Fruit fly (Drosophila melanogaster): ENCODE data around the gene Dip-C.

Gene Dip-C

dm6 chr3R:12408160-12408559, 5.4 kb downstream of the Dip-C start, which contains the start of gene CG5196 (continued):
- TF ChIP-seq bigmax (GFP tag; optimal IDR thresholded peaks at IDR 0.05), result peak; percentile 47
- peak; percentile 4 for TF ChIP-seq Max (GFP tag; optimal IDR thresholded peaks at IDR 0.05)
- TF ChIP-seq psq (GFP tag; optimal IDR thresholded peaks at IDR 0.05), result no peak
- no peak for TF ChIP-seq CG10543 (GFP tag; optimal IDR thresholded peaks at IDR 0.05)
- peak; percentile 32 for TF ChIP-seq gro (GFP tag; optimal IDR thresholded peaks at IDR 0.05)
- no peak for TF ChIP-seq cas (GFP tag; IDR thresholded peaks at IDR 0.05)
- no peak for TF ChIP-seq CG16863 (GFP tag; optimal IDR thresholded peaks at IDR 0.05)
- TF ChIP-seq CG8944 (GFP tag; optimal IDR thresholded peaks at IDR 0.05), result no peak
- no peak for TF ChIP-seq CG4424 (GFP tag; optimal IDR thresholded peaks at IDR 0.05)
- TF ChIP-seq CG6175 (GFP tag; IDR thresholded peaks at IDR 0.05), result no peak
- 0 out of 2 replicates have a peak, but pooled peaks have one; percentile 12 for TF ChIP-seq Xrp1 (GFP tag; IDR thresholded peaks at IDR 0.05)
- no peak for TF ChIP-seq ap (GFP tag; IDR thresholded peaks at IDR 0.05)
- TF ChIP-seq CG13123 (GFP tag; optimal IDR thresholded peaks at IDR 0.05), result no peak
- TF ChIP-seq vnd (GFP tag; IDR thresholded peaks at IDR 0.05; ENCODE audit: partially characterized antibody), result peak; percentile 61; the same call in 2 of the 3 replicates
- no peak for TF ChIP-seq CG13775 (GFP tag; optimal IDR thresholded peaks at IDR 0.05)
- TF ChIP-seq CG13624 (GFP tag; optimal IDR thresholded peaks at IDR 0.05), result no peak
- no peak; the same call in 1 of the 2 replicates for TF ChIP-seq CG14014 (GFP tag; IDR thresholded peaks at IDR 0.05)
- TF ChIP-seq Dp (GFP tag; optimal IDR thresholded peaks at IDR 0.05), result peak; percentile 80
- TF ChIP-seq repo (GFP tag; optimal IDR thresholded peaks at IDR 0.05), result peak; percentile 9
- no peak for TF ChIP-seq ERR (GFP tag; optimal IDR thresholded peaks at IDR 0.05)
- TF ChIP-seq twi (tag; optimal IDR thresholded peaks at IDR 0.05), result no peak
- TF ChIP-seq nom (GFP tag; optimal IDR thresholded peaks at IDR 0.05), result peak; percentile 45
- no peak for TF ChIP-seq CG17328 (GFP tag; IDR thresholded peaks at IDR 0.05)
- TF ChIP-seq dysf (GFP tag; IDR thresholded peaks at IDR 0.05), result no peak
- no peak for TF ChIP-seq CG17359 (tag; optimal IDR thresholded peaks at IDR 0.05)
- no peak; the same call in 2 of the 3 replicates for TF ChIP-seq CG3726 (GFP tag; IDR thresholded peaks at IDR 0.05)
- TF ChIP-seq CG32767 (GFP tag; IDR thresholded peaks at IDR 0.05), result no peak
- peak; percentile 50 for TF ChIP-seq YL-1 (GFP tag; optimal IDR thresholded peaks at IDR 0.05)
- TF ChIP-seq hb (GFP tag; IDR thresholded peaks at IDR 0.05; ENCODE audit: partially characterized antibody), result no peak
- no peak for TF ChIP-seq BtbVII (GFP tag; optimal IDR thresholded peaks at IDR 0.05)
- TF ChIP-seq Trl (optimal IDR thresholded peaks at IDR 0.05), result no peak
- no peak for TF ChIP-seq Trl (GFP tag; optimal IDR thresholded peaks at IDR 0.05)
- no peak for TF ChIP-seq CG17802 (tag; optimal IDR thresholded peaks at IDR 0.05)
- no peak for TF ChIP-seq B-H1 (GFP tag; IDR thresholded peaks at IDR 0.05)
- peak; percentile 34 for TF ChIP-seq Sry-β (GFP tag; optimal IDR thresholded peaks at IDR 0.05)
- no peak for TF ChIP-seq CG32532 (GFP tag; IDR thresholded peaks at IDR 0.05)
- no peak for TF ChIP-seq CG9876 (GFP tag; optimal IDR thresholded peaks at IDR 0.05)
- no peak for TF ChIP-seq Neu2 (GFP tag; optimal IDR thresholded peaks at IDR 0.05; ENCODE audit: borderline replicate concordance)
- peak; percentile 23 for TF ChIP-seq CG34376 (GFP tag; optimal IDR thresholded peaks at IDR 0.05)
- peak; percentile 64 for TF ChIP-seq Dll (GFP tag; IDR thresholded peaks at IDR 0.05; ENCODE audit: partially characterized antibody)
- TF ChIP-seq BEAF-32 (GFP tag; optimal IDR thresholded peaks at IDR 0.05), result peak; percentile 73
- no peak for TF ChIP-seq toy (GFP tag; IDR thresholded peaks at IDR 0.05)
- TF ChIP-seq B-H2 (GFP tag; optimal IDR thresholded peaks at IDR 0.05), result peak; percentile 51
- TF ChIP-seq CTCF (GFP tag; optimal IDR thresholded peaks at IDR 0.05), result peak; percentile 8
- TF ChIP-seq disco-r (GFP tag; optimal IDR thresholded peaks at IDR 0.05), result no peak
- no peak for TF ChIP-seq slp2 (GFP tag; optimal IDR thresholded peaks at IDR 0.05)
- TF ChIP-seq CG1792 (GFP tag; optimal IDR thresholded peaks at IDR 0.05), result no peak
- TF ChIP-seq CG17829 (tag; optimal IDR thresholded peaks at IDR 0.05), result peak; percentile 36
- peak; percentile 31 for TF ChIP-seq Nf-YC (tag; optimal IDR thresholded peaks at IDR 0.05)
- peak; percentile 20 for TF ChIP-seq gsb-n (tag; optimal IDR thresholded peaks at IDR 0.05)
- TF ChIP-seq stc (GFP tag; IDR thresholded peaks at IDR 0.05), result 0 out of 2 replicates have a peak, but pooled peaks have one; percentile 25
- no peak for TF ChIP-seq Camta (GFP tag; optimal IDR thresholded peaks at IDR 0.05)
- TF ChIP-seq ham (GFP tag; IDR thresholded peaks at IDR 0.05), result no peak
